Worm (Caenorhabditis elegans): ENCODE results near the gene mett-10.

ce11 chrIII:10152495-10152894 lies 37.7 kb downstream of the mett-10 start, which contains the start of gene nac-3:
- TF ChIP-seq snpc-4 (tag; optimal IDR thresholded peaks at IDR 0.05) (no peak), nhr-11 (tag; optimal IDR thresholded peaks at IDR 0.05) (no peak), lsy-2 (tag; optimal IDR thresholded peaks at IDR 0.05) (no peak), ztf-11 (tag; optimal IDR thresholded peaks at IDR 0.05) (no peak)

Measured in whole organism, L4 larva.